Worm (Caenorhabditis elegans): ENCODE data around the gene F10D7.11.

F10D7.11 gene

DNA sequence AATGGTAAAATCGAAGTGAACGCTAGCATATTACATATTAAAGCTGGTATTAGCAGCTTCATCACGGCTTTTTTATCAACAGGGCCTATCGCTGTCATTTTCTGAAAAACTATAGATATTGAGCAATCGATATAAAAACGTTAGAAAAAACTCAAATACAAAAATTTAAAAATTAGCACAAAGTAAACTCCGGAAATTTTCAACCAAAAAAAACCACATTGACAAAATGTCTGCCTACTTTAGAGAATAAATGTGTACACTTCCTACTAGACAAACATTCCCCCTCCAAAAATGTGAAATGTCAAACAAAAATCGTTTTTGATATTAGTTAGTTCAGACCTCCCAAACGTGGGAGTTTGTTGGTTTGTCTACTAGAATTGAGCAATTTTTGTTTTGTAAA, 5.9 kb downstream of the F10D7.11 start, which contains the start of gene mfsd-10:
TSS of gene mfsd-10 (minus strand) at position 101 of the 400 bp plus-strand sequence.
- TF ChIP-seq unc-62 (GFP tag; optimal IDR thresholded peaks at IDR 0.05), result no peak

DNA sequence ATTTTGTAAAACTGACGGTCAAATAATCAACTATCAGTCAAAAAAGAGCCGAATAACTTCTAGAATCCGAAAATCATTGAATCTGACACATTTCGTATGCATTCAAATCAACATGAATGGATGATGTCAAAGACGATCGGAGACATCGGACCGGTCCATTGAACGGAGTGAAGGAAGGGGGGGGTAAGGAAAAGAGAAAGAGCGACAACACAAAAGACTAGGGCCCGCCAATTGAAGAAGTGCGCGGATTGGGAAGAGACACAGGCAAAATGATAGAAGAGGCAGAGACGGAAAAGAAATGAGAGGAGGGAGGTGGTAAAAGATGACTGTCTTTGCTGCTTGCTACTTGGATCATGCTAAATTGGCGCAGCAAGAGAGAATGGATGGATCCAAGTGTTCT, 6.9 kb downstream of the F10D7.11 start:
- no peak for TF ChIP-seq unc-62 (GFP tag; optimal IDR thresholded peaks at IDR 0.05)

DNA sequence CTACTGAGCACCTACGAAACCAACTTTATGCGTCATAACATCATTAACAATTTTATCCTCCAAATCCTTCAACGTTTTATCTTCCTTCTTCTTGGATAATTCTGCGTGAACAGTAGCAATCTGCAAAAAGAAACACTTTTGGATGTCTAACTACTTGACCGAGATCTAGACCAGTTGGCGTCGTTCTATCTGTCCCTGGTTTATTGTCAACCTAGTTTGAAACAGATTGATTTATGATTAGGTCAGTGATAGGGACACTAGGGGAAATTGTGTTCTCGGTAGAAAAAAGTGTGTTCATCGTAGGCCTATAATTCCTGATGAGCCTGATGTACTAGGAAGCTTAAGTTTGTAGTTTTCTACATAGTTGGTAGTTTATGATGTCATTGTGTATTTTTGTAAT, 11.3 kb downstream of the F10D7.11 start:
- TF ChIP-seq unc-62 (GFP tag; optimal IDR thresholded peaks at IDR 0.05), result no peak

DNA sequence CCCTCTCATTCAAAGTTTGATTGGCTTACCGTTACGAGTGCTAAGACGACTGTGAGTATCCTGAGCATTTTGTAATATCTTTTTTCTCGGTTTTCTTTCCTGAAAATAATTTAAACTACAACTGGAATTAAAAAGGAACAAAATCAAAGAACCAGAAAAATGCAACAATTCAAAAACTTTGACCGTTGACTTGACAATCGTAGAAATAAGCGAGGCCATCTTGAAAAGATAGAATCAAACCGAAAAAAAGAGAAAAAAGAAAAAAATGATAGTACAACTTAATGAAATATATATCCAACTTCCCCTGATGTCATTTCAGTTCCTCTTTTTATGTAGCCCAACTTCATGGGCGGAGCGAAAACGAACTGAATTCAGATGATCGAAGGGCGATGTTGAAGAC, 11.9 kb downstream of the F10D7.11 start, which contains the start of gene F10D7.3:
TSS of gene F10D7.3 (minus strand) at position 101 of the 400 bp plus-strand sequence.
- no peak for TF ChIP-seq unc-62 (GFP tag; optimal IDR thresholded peaks at IDR 0.05)

DNA sequence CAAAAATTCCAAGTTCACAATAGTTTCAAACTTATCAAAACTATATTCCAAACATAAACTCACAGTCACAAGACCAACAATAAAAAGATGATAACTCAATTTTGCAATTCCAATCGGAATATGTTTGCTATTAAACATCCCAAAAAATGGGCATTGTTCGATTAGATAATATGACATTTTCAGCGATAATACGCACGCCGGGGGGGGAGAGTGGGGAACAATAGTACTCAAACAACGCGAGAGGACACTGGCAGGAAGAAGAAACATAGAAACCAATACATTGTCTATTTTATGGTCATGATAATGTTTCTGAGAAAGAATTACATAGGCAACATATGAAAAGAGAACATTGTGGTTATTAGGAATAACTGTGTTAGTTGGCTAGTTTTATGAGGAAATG, 13.2 kb downstream of the F10D7.11 start:
- no peak for TF ChIP-seq unc-62 (GFP tag; optimal IDR thresholded peaks at IDR 0.05)

DNA sequence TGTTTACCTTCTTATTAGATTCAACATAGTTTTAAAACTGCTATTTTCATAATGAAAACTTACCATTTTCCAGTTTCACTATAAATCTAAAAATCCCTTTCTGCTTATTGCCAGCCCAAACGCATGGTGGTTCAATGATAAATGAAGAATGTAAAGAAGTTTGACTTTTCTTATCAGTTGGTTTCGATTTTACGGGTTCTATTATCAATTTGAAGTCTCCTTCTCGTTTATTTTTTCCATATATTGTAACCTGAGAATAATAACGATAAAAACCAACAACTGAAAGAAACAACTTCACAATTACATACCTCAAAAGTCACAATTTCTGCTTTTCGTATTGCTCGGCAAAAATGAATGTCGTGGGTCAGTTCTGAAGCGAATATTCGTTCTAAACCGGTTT, 16.4 kb downstream of the F10D7.11 start:
- no peak for TF ChIP-seq unc-62 (GFP tag; optimal IDR thresholded peaks at IDR 0.05)

- no peak for TF ChIP-seq unc-62 (GFP tag; optimal IDR thresholded peaks at IDR 0.05)
Measured at ce11 chrX:17379675-17380074, 17.0 kb downstream of the F10D7.11 start, which contains the start of gene F10D7.10. Gene F10D7.10 (minus strand): TSS chrX:17379775.

DNA sequence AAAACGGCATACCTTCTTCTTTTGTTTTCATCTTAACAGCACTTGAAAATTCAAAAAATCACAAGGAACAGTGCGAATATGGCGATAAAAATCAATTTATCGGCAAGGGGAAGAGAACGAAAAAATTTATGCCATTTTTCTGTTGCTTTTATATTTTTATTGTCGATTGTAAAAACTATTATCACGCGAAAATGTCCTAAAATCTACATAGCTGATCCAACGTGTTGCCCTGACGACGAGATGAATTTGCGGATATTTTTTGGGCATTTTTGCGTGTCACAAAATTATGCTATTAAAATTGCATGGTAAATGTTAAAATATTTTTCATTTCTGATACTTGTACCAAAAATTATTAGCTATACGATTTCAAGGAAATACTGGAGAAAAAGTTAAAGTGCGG, 19.3 kb downstream of the F10D7.11 start, which contains the start of gene F10D7.4:
TSS of gene F10D7.4 (minus strand) at position 101 of the 400 bp plus-strand sequence.
- TF ChIP-seq unc-62 (GFP tag; optimal IDR thresholded peaks at IDR 0.05), result no peak

DNA sequence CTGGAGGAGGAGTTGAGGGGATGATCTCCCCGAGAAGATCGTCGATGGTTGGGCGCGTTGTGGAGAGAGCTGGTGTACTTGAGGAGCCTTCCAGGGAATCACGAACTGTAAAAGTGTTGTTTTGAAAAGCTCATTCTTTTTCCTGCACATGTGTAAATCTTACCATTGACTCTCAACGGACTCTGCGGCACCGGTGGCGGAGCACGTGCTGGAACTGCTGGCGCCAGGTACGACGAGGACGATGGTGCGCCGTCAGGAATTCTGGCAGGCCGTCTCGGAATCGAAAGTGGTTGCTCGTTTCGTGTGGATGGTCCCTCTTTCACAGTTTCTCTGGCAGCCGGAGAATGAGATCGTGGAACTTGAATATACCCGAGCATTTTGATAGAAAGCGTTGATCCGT, 21.7 kb downstream of the F10D7.11 start:
- no peak for TF ChIP-seq unc-62 (GFP tag; optimal IDR thresholded peaks at IDR 0.05)

- no peak for TF ChIP-seq unc-62 (GFP tag; optimal IDR thresholded peaks at IDR 0.05)
Measured at ce11 chrX:17385102-17385501, 22.5 kb downstream of the F10D7.11 start.

ce11 chrX:17386130-17386529, 23.5 kb downstream of the F10D7.11 start:
- no peak for TF ChIP-seq unc-62 (GFP tag; optimal IDR thresholded peaks at IDR 0.05)

DNA sequence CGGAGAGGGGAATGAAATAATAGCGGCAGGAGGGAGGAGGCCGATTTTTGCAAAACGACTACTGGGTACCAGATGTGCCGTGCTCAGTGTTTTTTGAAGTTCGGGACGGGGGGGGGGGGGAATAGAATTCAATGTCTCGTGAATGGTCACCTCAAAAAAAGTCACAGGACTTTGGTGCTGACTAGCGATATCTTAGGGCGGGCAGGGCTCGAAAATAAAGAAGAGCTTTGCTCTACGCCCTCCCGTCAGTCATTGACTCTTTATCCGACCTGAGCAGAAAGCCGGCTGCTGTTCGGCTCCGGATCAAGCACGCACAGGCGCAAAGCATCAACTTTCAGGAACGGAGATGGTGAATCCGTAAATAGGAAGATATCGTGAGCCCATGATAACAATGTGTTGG, 27.9 kb downstream of the F10D7.11 start:
- TF ChIP-seq unc-62 (GFP tag; optimal IDR thresholded peaks at IDR 0.05), result no peak

- no peak for TF ChIP-seq unc-62 (GFP tag; optimal IDR thresholded peaks at IDR 0.05)
Measured at ce11 chrX:17391515-17391914, 28.9 kb downstream of the F10D7.11 start, which contains the start of gene F10D7.5. Gene F10D7.5 (minus strand): TSS chrX:17391615.

DNA sequence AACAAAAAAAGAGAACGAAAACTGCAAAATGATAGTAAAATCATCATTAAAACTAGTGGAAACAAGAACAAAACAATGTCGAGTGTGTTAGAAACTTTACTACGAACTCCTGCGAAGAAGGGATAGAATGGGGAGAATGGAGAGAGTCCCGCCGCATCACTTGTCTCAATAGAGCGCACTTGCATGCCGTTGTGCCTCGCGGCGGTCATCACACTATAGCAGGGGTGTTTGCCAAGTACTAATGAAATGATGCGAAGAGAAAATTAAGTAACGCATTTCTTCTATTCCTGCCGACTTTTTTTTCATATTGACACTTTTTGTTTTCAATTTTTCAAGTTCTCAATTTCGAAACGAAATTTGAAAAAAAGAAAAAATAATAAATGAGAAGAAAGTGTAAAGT, 29.6 kb downstream of the F10D7.11 start:
- no peak for TF ChIP-seq unc-62 (GFP tag; optimal IDR thresholded peaks at IDR 0.05)

- no peak for TF ChIP-seq unc-62 (GFP tag; optimal IDR thresholded peaks at IDR 0.05)
Measured at ce11 chrX:17396456-17396855, 33.8 kb downstream of the F10D7.11 start, which contains the start of the genes vap-1 and F11C7.2. Gene vap-1 (minus strand): TSS chrX:17396556. Gene F11C7.2 (plus strand): TSS chrX:17396814.

DNA sequence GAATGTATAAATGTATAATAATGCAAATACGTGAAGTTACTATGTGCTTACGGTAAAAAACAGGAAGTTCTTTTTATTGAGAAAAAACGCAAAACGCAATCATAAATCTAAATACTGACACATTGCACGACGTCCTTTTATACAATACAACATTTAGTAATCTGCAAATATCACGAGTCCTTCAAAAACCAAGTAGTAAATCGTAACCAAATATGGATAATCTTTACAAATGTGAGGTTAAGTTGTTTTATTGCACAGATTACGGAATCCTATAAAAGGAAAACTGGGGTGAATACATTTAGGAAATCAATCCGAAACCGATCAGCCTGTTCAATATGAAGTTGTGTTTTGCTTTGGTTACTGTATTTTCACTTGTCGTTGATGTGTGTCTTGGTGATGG, 35.7 kb downstream of the F10D7.11 start, which contains the start of gene F11C7.7:
TSS of gene F11C7.7 (plus strand) at position 301 of the 400 bp plus-strand sequence.
- TF ChIP-seq unc-62 (GFP tag; optimal IDR thresholded peaks at IDR 0.05), result no peak

ce11 chrX:17400425-17400824, 37.8 kb downstream of the F10D7.11 start:
- no peak for TF ChIP-seq unc-62 (GFP tag; optimal IDR thresholded peaks at IDR 0.05)

- TF ChIP-seq unc-62 (GFP tag; optimal IDR thresholded peaks at IDR 0.05), result no peak
Measured at ce11 chrX:17401264-17401663, 38.6 kb downstream of the F10D7.11 start, which contains the start of gene F11C7.6. Gene F11C7.6 (plus strand): TSS chrX:17401564.
